Fruit fly (Drosophila melanogaster): ENCODE data around the gene CCT2.

The CCT2 gene

DNA sequence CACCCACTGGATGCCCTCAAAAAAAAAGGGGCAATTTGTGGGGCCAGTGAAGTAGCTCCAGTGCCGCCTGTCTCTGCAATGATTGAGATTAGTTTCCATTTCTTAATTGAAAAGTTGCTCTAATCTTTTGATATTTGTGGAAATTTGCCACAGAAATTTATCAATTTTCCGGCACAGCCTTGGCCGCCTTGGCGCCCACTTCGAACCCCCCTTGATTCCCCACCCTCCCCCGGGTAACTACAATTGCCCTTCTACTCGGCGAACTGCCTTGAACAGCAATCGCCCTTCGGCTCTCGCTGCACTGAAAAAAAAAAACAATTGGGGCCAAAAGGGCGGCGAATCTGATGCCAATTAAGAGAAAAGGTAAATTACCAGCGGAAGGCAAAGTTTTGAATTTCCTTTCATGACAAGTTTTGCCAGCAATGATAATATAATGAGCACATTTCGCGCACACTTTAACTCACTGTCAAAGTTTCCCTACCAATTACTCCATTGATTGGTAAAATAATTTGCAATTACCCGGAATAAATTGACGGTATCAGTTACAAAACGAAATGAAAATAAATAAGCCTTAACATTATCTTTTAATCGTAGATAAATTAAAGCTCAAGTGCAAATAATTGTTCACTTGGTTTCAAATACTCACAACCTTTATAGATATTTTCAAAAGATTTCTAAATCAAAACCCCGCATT, 30.5 kb downstream of the CCT2 start (continued):
- TF ChIP-seq E2f1 (GFP tag; IDR thresholded peaks at IDR 0.05) = no peak
- TF ChIP-seq Hey (tag; optimal IDR thresholded peaks at IDR 0.05) = no peak
- peak; percentile 6 for TF ChIP-seq tio (GFP tag; optimal IDR thresholded peaks at IDR 0.05)
- TF ChIP-seq Nf-YC (tag; optimal IDR thresholded peaks at IDR 0.05) = no peak
- no peak for TF ChIP-seq CG3407 (GFP tag; optimal IDR thresholded peaks at IDR 0.05)
- no peak for TF ChIP-seq CG15073 (GFP tag; optimal IDR thresholded peaks at IDR 0.05)
- TF ChIP-seq Ada2b (GFP tag; IDR thresholded peaks at IDR 0.05) = no peak
- no peak for TF ChIP-seq Dek (tag; optimal IDR thresholded peaks at IDR 0.05)
- no peak for TF ChIP-seq Atf3 (GFP tag; optimal IDR thresholded peaks at IDR 0.05)
- TF ChIP-seq CG15011 (GFP tag; optimal IDR thresholded peaks at IDR 0.05) = no peak
- TF ChIP-seq Mes4 (GFP tag; optimal IDR thresholded peaks at IDR 0.05) = no peak
- TF ChIP-seq CG11504 (tag; optimal IDR thresholded peaks at IDR 0.05) = peak; percentile 67
- peak; percentile 39 for TF ChIP-seq CG17385 (GFP tag; optimal IDR thresholded peaks at IDR 0.05)
- TF ChIP-seq CG2120 (GFP tag; optimal IDR thresholded peaks at IDR 0.05) = peak; percentile 30
- peak; percentile 7 for TF ChIP-seq CG4328 (GFP tag; optimal IDR thresholded peaks at IDR 0.05)
- TF ChIP-seq MBD-R2 (GFP tag; IDR thresholded peaks at IDR 0.05) = no peak
- TF ChIP-seq prd (optimal IDR thresholded peaks at IDR 0.05) = no peak
- peak; percentile 41; the same call in 1 of the 3 replicates for TF ChIP-seq prd (GFP tag; IDR thresholded peaks at IDR 0.05)
- TF ChIP-seq Dll (GFP tag; IDR thresholded peaks at IDR 0.05; ENCODE audit: partially characterized antibody) = no peak
- TF ChIP-seq CG1832 (GFP tag; optimal IDR thresholded peaks at IDR 0.05) = no peak
- TF ChIP-seq Trl (optimal IDR thresholded peaks at IDR 0.05) = no peak
- no peak for TF ChIP-seq Trl (GFP tag; optimal IDR thresholded peaks at IDR 0.05)
- no peak for TF ChIP-seq CG5953 (GFP tag; IDR thresholded peaks at IDR 0.05)
- TF ChIP-seq rib (GFP tag; IDR thresholded peaks at IDR 0.05) = no peak
- no peak for TF ChIP-seq br (optimal IDR thresholded peaks at IDR 0.05)
- TF ChIP-seq Oli (tag; optimal IDR thresholded peaks at IDR 0.05) = peak; percentile 31
- TF ChIP-seq BtbVII (GFP tag; optimal IDR thresholded peaks at IDR 0.05) = peak; percentile 36
- no peak for TF ChIP-seq CG1792 (GFP tag; optimal IDR thresholded peaks at IDR 0.05)
- peak; percentile 12 for TF ChIP-seq CG1233 (GFP tag; optimal IDR thresholded peaks at IDR 0.05)
- TF ChIP-seq sens (GFP tag) = peak; percentile 73
- no peak for TF ChIP-seq CG10366 (GFP tag; IDR thresholded peaks at IDR 0.05)
- peak; percentile 6 for TF ChIP-seq HHEX (GFP tag; optimal IDR thresholded peaks at IDR 0.05)
- no peak for TF ChIP-seq Doc2 (GFP tag; IDR thresholded peaks at IDR 0.05)
- TF ChIP-seq nom (GFP tag; optimal IDR thresholded peaks at IDR 0.05) = no peak
- TF ChIP-seq chn (GFP tag; optimal IDR thresholded peaks at IDR 0.05) = no peak
- TF ChIP-seq zfh2 (GFP tag; optimal IDR thresholded peaks at IDR 0.05) = no peak
- TF ChIP-seq CG7786 (GFP tag; optimal IDR thresholded peaks at IDR 0.05) = no peak
- TF ChIP-seq sug (tag; optimal IDR thresholded peaks at IDR 0.05) = no peak
- no peak for TF ChIP-seq ara (GFP tag; IDR thresholded peaks at IDR 0.05)
- TF ChIP-seq Ets97D (GFP tag; optimal IDR thresholded peaks at IDR 0.05) = no peak
- no peak for TF ChIP-seq wek (GFP tag; optimal IDR thresholded peaks at IDR 0.05)
- no peak for TF ChIP-seq CG30431 (GFP tag; optimal IDR thresholded peaks at IDR 0.05)
- no peak for TF ChIP-seq Bteb2 (GFP tag; optimal IDR thresholded peaks at IDR 0.05)
- no peak for TF ChIP-seq corto (GFP tag; optimal IDR thresholded peaks at IDR 0.05)
- TF ChIP-seq jumu (GFP tag; optimal IDR thresholded peaks at IDR 0.05) = no peak
- TF ChIP-seq CG1602 (GFP tag; optimal IDR thresholded peaks at IDR 0.05) = no peak
- TF ChIP-seq cato (GFP tag; optimal IDR thresholded peaks at IDR 0.05; ENCODE audit: borderline replicate concordance) = no peak
- TF ChIP-seq Stat92E (GFP tag; optimal IDR thresholded peaks at IDR 0.05) = no peak
- TF ChIP-seq Max (GFP tag; optimal IDR thresholded peaks at IDR 0.05) = no peak
- TF ChIP-seq CG17328 (GFP tag; IDR thresholded peaks at IDR 0.05) = no peak
- TF ChIP-seq her (GFP tag; optimal IDR thresholded peaks at IDR 0.05) = no peak
- TF ChIP-seq CG4854 (GFP tag; optimal IDR thresholded peaks at IDR 0.05) = no peak
